Worm (Caenorhabditis elegans) whole organism, L4 larva: ENCODE measurements around the gene knl-3.

Source experiments
- F10B5.3 ChIP-seq: sonication (generic microtip); optimal IDR thresholded peaks from 2 replicates; lab custom pipeline; 2016; ENCODE audit warnings: mild to moderate bottlenecking, missing genetic modification characterization, missing compliant biosample characterization
- F44E2.7 ChIP-seq: fragments of 200-800 bp; sonication (Bioruptor generic); IDR thresholded peaks from 2 replicates; pipeline ENCODE4 v2.1.2; 2022; ENCODE audit warnings: missing genetic modification characterization, missing compliant biosample characterization
- F49E8.2 ChIP-seq: sonication (generic microtip); optimal IDR thresholded peaks from 2 replicates; lab custom pipeline; 2016; ENCODE audit warnings: missing compliant biosample characterization, mild to moderate bottlenecking, missing genetic modification characterization, borderline replicate concordance
- Y105C5A.15 ChIP-seq: fragments of 200-800 bp; sonication (Bioruptor generic); IDR thresholded peaks from 2 replicates; pipeline ENCODE4 v1.3.6; 2022; ENCODE audit warnings: missing genetic modification characterization, missing compliant biosample characterization
- Y48G9A.11 ChIP-seq: fragments of 200-800 bp; sonication (Bioruptor generic); IDR thresholded peaks from 2 replicates; pipeline ENCODE4 v1.3.6; 2022; ENCODE audit warnings: missing genetic modification reagents, missing genetic modification characterization, missing compliant biosample characterization
- Y5F2A.4 ChIP-seq: fragments of 200-800 bp; sonication (Bioruptor generic); optimal IDR thresholded peaks from 2 replicates; lab custom pipeline; 2018; ENCODE audit warnings: mild to moderate bottlenecking, missing genetic modification characterization, missing compliant biosample characterization
- Y75B8A.6 ChIP-seq: fragments of 200-800 bp; sonication (Bioruptor generic); IDR thresholded peaks from 2 replicates; pipeline ENCODE4 v1.3.6; 2022; ENCODE audit warnings: missing genetic modification reagents, missing genetic modification characterization, missing compliant biosample characterization
- aha-1 ChIP-seq: fragments of 150-350 bp; peaks from one replicate; lab custom pipeline; 2014; ENCODE audit warnings: missing biosample characterization, missing genetic modification characterization
- aly-2 ChIP-seq: sonication (generic microtip); optimal IDR thresholded peaks from 2 replicates; lab custom pipeline; 2018; ENCODE audit warnings: missing biosample characterization, missing genetic modification characterization
- daf-12 ChIP-seq: fragments of 150-350 bp; optimal IDR thresholded peaks from 2 replicates; lab custom pipeline; 2014; ENCODE audit warnings: missing biosample characterization, missing genetic modification reagents, missing genetic modification characterization
- daf-19 ChIP-seq: fragments of 200-800 bp; sonication (Bioruptor generic); conservative IDR thresholded peaks from 2 replicates; pipeline ENCODE4 v1.3.6; 2022; ENCODE audit warnings: missing genetic modification characterization, missing compliant biosample characterization
- daf-8 ChIP-seq: fragments of 200-800 bp; sonication (Bioruptor generic); IDR thresholded peaks from 2 replicates; pipeline ENCODE4 v1.3.6; 2022; ENCODE audit warnings: missing genetic modification characterization, missing compliant biosample characterization
- dmd-8 ChIP-seq: fragments of 200-800 bp; sonication (Bioruptor generic); IDR thresholded peaks from 2 replicates; pipeline ENCODE4 v1.3.6; 2022; ENCODE audit warnings: missing genetic modification characterization, missing compliant biosample characterization
- dpl-1 ChIP-seq: fragments of 150-350 bp; optimal IDR thresholded peaks from 2 replicates; lab custom pipeline; 2014; ENCODE audit warnings: missing biosample characterization, missing genetic modification reagents, missing genetic modification characterization
- egl-27 ChIP-seq: sonication (generic microtip); optimal IDR thresholded peaks from 3 replicates; lab custom pipeline; 2017; ENCODE audit warnings: missing biosample characterization, missing genetic modification reagents, missing genetic modification characterization
- egl-43 ChIP-seq: fragments of 200-800 bp; sonication (Bioruptor generic); IDR thresholded peaks from 2 replicates; pipeline ENCODE4 v1.3.6; 2022; ENCODE audit warnings: missing genetic modification reagents, missing genetic modification characterization, missing compliant biosample characterization
- gei-8 ChIP-seq: fragments of 200-800 bp; sonication (Bioruptor generic); optimal IDR thresholded peaks from 2 replicates; lab custom pipeline; 2018; ENCODE audit warnings: mild to moderate bottlenecking, missing genetic modification characterization, missing compliant biosample characterization
- hlh-30 ChIP-seq: sonication (generic microtip); optimal IDR thresholded peaks from 2 replicates; lab custom pipeline; 2017; ENCODE audit warnings: antibody characterized with exemption, mild to moderate bottlenecking, missing genetic modification characterization, missing compliant biosample characterization; ENCODE audit not compliant: insufficient read depth
- jun-1 ChIP-seq: fragments of 150-350 bp; optimal IDR thresholded peaks from 2 replicates; lab custom pipeline; 2014; ENCODE audit warnings: missing biosample characterization, missing genetic modification reagents, missing genetic modification characterization
- lin-1 ChIP-seq: fragments of 200-800 bp; sonication (Bioruptor generic); IDR thresholded peaks from 2 replicates; pipeline ENCODE4 v1.3.6; 2022; ENCODE audit warnings: missing genetic modification reagents, missing genetic modification characterization, missing compliant biosample characterization
- lin-13 ChIP-seq: fragments of 150-350 bp; optimal IDR thresholded peaks from 2 replicates; lab custom pipeline; 2014; ENCODE audit warnings: missing biosample characterization, missing genetic modification reagents, missing genetic modification characterization
- lin-15B ChIP-seq: fragments of 150-350 bp; sonication (generic microtip); optimal IDR thresholded peaks from 3 replicates; lab custom pipeline; 2014; ENCODE audit warnings: missing biosample characterization, missing genetic modification characterization
- lin-38 ChIP-seq: fragments of 200-800 bp; sonication (Bioruptor generic); IDR thresholded peaks from 2 replicates; pipeline ENCODE4 v1.3.6; 2022; ENCODE audit warnings: missing genetic modification reagents, missing genetic modification characterization, missing compliant biosample characterization
- lin-39 ChIP-seq: fragments of 150-350 bp; optimal IDR thresholded peaks from 2 replicates; lab custom pipeline; 2014; ENCODE audit warnings: missing biosample characterization, missing genetic modification reagents, missing genetic modification characterization
- lsy-2 ChIP-seq, 2 experiments: fragments of 150-350 bp in 1 of 2; sonication (generic microtip) in 1 of 2; optimal IDR thresholded peaks; 2 replicates each; lab custom pipeline; 2014 to 2017; ENCODE audit warnings: missing biosample characterization in 2 of 2, missing genetic modification characterization in 2 of 2
- mes-2 ChIP-seq: sonication (generic microtip); optimal IDR thresholded peaks from 2 replicates; lab custom pipeline; 2016; ENCODE audit warnings: missing genotype, mild to moderate bottlenecking, missing genetic modification characterization, missing compliant biosample characterization; ENCODE audit not compliant: poor library complexity, severe bottlenecking
- nhr-11 ChIP-seq: fragments of 150-350 bp; optimal IDR thresholded peaks from 2 replicates; lab custom pipeline; 2014; ENCODE audit warnings: missing biosample characterization, missing genetic modification characterization
- nhr-111 ChIP-seq: fragments of 200-800 bp; sonication (Bioruptor generic); optimal IDR thresholded peaks from 2 replicates; lab custom pipeline; 2018; ENCODE audit warnings: mild to moderate bottlenecking, missing genetic modification characterization, missing compliant biosample characterization
- nhr-28 ChIP-seq: fragments of 150-350 bp; optimal IDR thresholded peaks from 2 replicates; lab custom pipeline; 2014; ENCODE audit warnings: missing biosample characterization, missing genetic modification characterization
- nhr-41 ChIP-seq: fragments of 200-800 bp; sonication (Bioruptor generic); IDR thresholded peaks from 2 replicates; pipeline ENCODE4 v1.3.6; 2022; ENCODE audit warnings: missing genetic modification reagents, missing genetic modification characterization, missing compliant biosample characterization
- nhr-6 ChIP-seq: fragments of 150-350 bp; optimal IDR thresholded peaks from 2 replicates; lab custom pipeline; 2014; ENCODE audit warnings: missing biosample characterization, missing genetic modification characterization
- pha-4 ChIP-seq, 2 experiments: fragments of 150-350 bp in 1 of 2; fragments of 200-800 bp in 1 of 2; sonication (Bioruptor generic) in 1 of 2; IDR thresholded peaks in 1 of 2; optimal IDR thresholded peaks in 1 of 2; 2 replicates each; pipeline versions ENCODE4 v1.3.6 to Lab custom; 2014 to 2022; ENCODE audit warnings: missing genetic modification characterization in 2 of 2, missing genetic modification reagents in 2 of 2, missing biosample characterization in 1 of 2, missing compliant biosample characterization in 1 of 2
- rbr-2 ChIP-seq: sonication (generic microtip); optimal IDR thresholded peaks from 2 replicates; lab custom pipeline; 2016; ENCODE audit warnings: missing genotype, missing genetic modification characterization, missing compliant biosample characterization
- saeg-2 ChIP-seq: fragments of 200-800 bp; sonication (Bioruptor generic); IDR thresholded peaks from 2 replicates; pipeline ENCODE4 v1.3.6; 2022; ENCODE audit warnings: missing genetic modification reagents, missing genetic modification characterization, missing compliant biosample characterization
- sdz-12 ChIP-seq: fragments of 200-800 bp; sonication (Bioruptor generic); optimal IDR thresholded peaks from 2 replicates; lab custom pipeline; 2018; ENCODE audit warnings: mild to moderate bottlenecking, missing genetic modification characterization, missing compliant biosample characterization
- skn-1 ChIP-seq: fragments of 150-350 bp; optimal IDR thresholded peaks from 2 replicates; lab custom pipeline; 2014; ENCODE audit warnings: missing biosample characterization, missing genetic modification characterization
- spr-1 ChIP-seq: sonication (generic microtip); optimal IDR thresholded peaks from 2 replicates; lab custom pipeline; 2016; ENCODE audit warnings: mild to moderate bottlenecking, missing genetic modification characterization, missing compliant biosample characterization
- tag-97 ChIP-seq: fragments of 200-800 bp; sonication (Bioruptor generic); IDR thresholded peaks from 2 replicates; pipeline ENCODE4 v1.3.6; 2022; ENCODE audit warnings: missing genetic modification characterization, missing compliant biosample characterization
- unc-130 ChIP-seq: sonication (generic microtip); optimal IDR thresholded peaks from 2 replicates; lab custom pipeline; 2016; ENCODE audit warnings: missing genetic modification reagents, missing genetic modification characterization, missing compliant biosample characterization
- vab-7 ChIP-seq: fragments of 200-800 bp; sonication (Bioruptor generic); IDR thresholded peaks from 2 replicates; pipeline ENCODE4 v1.3.6; 2022; ENCODE audit warnings: missing genetic modification reagents, missing genetic modification characterization, missing compliant biosample characterization
- zip-2 ChIP-seq: fragments of 150-350 bp; optimal IDR thresholded peaks from 2 replicates; lab custom pipeline; 2014; ENCODE audit warnings: missing biosample characterization, missing genetic modification characterization

Gene knl-3

ce11 chrV:1892567-1893277 lies 23.7 kb downstream of the knl-3 start, which contains the start of gene zig-11:
Gene zig-11 (minus strand): TSS chrV:1892939.
- TF ChIP-seq Y5F2A.4 (GFP tag; lab: Kevin White, UChicago) (no peak), zip-2 (tag; lab: Kevin White, UChicago) (no peak), aha-1 (tag; lab: Kevin White, UChicago) (peak; percentile 72), gei-8 (GFP tag; lab: Kevin White, UChicago) (no peak), dpl-1 (GFP tag; lab: Kevin White, UChicago) (peak; percentile 73), hlh-30 (tag; lab: Kevin White, UChicago) (no peak), lin-38 (no peak), lin-39 (tag; lab: Kevin White, UChicago) (no peak), vab-7 (GFP tag; lab: Robert Waterston, UW) (no peak), pha-4 (GFP tag; IDR thresholded peaks at IDR 0.05; lab: Robert Waterston, UW) (no peak), pha-4 (tag; optimal IDR thresholded peaks at IDR 0.05; lab: Kevin White, UChicago) (no peak), lsy-2 (tag; optimal IDR thresholded peaks at IDR 0.05; lab: Kevin White, UChicago) (peak in 1 of 2 experiments; percentile 84), aly-2 (tag; lab: Kevin White, UChicago) (no peak), mes-2 (tag; lab: Kevin White, UChicago) (peak; percentile 25), nhr-6 (peak; percentile 46), nhr-28 (tag; lab: Kevin White, UChicago) (peak; percentile 9), lin-13 (GFP tag; lab: Kevin White, UChicago) (no peak), lin-1 (no peak), rbr-2 (tag; lab: Kevin White, UChicago) (no peak)

DNA sequence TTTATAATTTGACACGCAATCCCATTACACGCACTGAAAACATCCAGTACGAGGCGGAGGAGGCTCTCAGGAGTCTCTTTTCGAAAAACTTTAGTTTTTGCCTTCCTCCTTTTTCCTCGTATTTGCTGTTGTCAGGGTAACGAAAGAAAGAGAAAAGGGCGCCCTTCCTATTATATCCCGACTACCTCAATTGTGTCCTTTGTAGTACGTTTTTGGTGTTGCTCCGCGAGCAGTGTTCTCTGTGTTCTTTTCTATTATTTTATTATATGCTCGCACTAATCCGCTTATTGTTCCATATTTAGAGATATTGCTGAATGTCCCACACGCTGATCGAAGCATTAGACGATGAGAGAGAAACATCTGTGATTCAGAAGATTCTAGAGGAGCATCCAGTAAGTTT lies 26.5 kb downstream of the knl-3 start, which contains the start of gene nphp-2:
Gene nphp-2, plus strand, starts transcription at position 301 of the 400 bp plus-strand sequence.
- no peak for TF ChIP-seq nhr-11
- TF ChIP-seq sdz-12 (GFP tag; lab: Kevin White, UChicago), result no peak
- no peak for TF ChIP-seq F10B5.3 (tag; lab: Kevin White, UChicago)
- no peak for TF ChIP-seq unc-130 (GFP tag; lab: Kevin White, UChicago)
- no peak for TF ChIP-seq skn-1 (tag; lab: Kevin White, UChicago)
- TF ChIP-seq pha-4 (GFP tag; IDR thresholded peaks at IDR 0.05; lab: Robert Waterston, UW), result no peak
- no peak for TF ChIP-seq pha-4 (tag; optimal IDR thresholded peaks at IDR 0.05; lab: Kevin White, UChicago)
- TF ChIP-seq jun-1 (tag; lab: Kevin White, UChicago), result no peak
- TF ChIP-seq spr-1 (tag; lab: Kevin White, UChicago), result no peak

ce11 chrV:1907350-1907749 lies 38.3 kb downstream of the knl-3 start, which contains the start of gene Y32G9A.5:
Gene Y32G9A.5 (plus strand): TSS chrV:1907650.
- TF ChIP-seq F49E8.2 (tag; lab: Kevin White, UChicago) (no peak), egl-27 (tag; lab: Kevin White, UChicago) (no peak), daf-19 (no peak), lin-39 (tag; lab: Kevin White, UChicago) (no peak), daf-12 (tag; lab: Kevin White, UChicago) (no peak), nhr-41 (no peak), lin-15B (tag; lab: Kevin White, UChicago) (no peak), Y5F2A.4 (GFP tag; lab: Kevin White, UChicago) (no peak), nhr-28 (tag; lab: Kevin White, UChicago) (no peak)

ce11 chrV:1908542-1908941 lies 39.5 kb downstream of the knl-3 start, which contains the start of gene srp-3:
Gene srp-3 (plus strand): TSS chrV:1908842.
- TF ChIP-seq aly-2 (tag; lab: Kevin White, UChicago) (no peak), aha-1 (tag; lab: Kevin White, UChicago) (peak; percentile 13)

- no peak for TF ChIP-seq Y105C5A.15 (GFP tag; lab: Robert Waterston, UW)
- TF ChIP-seq lin-1, result no peak
- no peak for TF ChIP-seq saeg-2 (GFP tag; lab: Robert Waterston, UW)
- no peak for TF ChIP-seq skn-1 (tag; lab: Kevin White, UChicago)
- TF ChIP-seq dmd-8, result no peak
- no peak for TF ChIP-seq Y48G9A.11 (GFP tag; lab: Robert Waterston, UW)
- no peak for TF ChIP-seq Y75B8A.6 (GFP tag; lab: Robert Waterston, UW)
- no peak for TF ChIP-seq F44E2.7 (GFP tag; lab: Robert Waterston, UW)
- no peak for TF ChIP-seq daf-8 (GFP tag; lab: Robert Waterston, UW)
- TF ChIP-seq tag-97 (GFP tag; lab: Robert Waterston, UW), result no peak
- no peak for TF ChIP-seq nhr-111 (GFP tag; lab: Kevin White, UChicago)
- no peak for TF ChIP-seq egl-43 (GFP tag; lab: Robert Waterston, UW)
Observed at ce11 chrV:1911102-1911501, 42.1 kb downstream of the knl-3 start, which contains the start of gene Y32G9A.3. Gene Y32G9A.3 (plus strand): TSS chrV:1911402.
